Fruit fly (Drosophila melanogaster) whole organism, embryonic: ENCODE data around the gene mus201.

Source experiments
- CG14014 ChIP-seq: fragments of 200-800 bp; sonication (Bioruptor generic); IDR thresholded peaks from 2 replicates; pipeline ENCODE4 v1.3.6; 2022; ENCODE audit warnings: missing biosample characterization, missing genetic modification characterization
- CG5245 ChIP-seq: fragments of 200-800 bp; sonication (Bioruptor generic); optimal IDR thresholded peaks from 3 replicates; lab custom pipeline; 2016; ENCODE audit warnings: missing biosample characterization, missing genetic modification characterization
- corto ChIP-seq: fragments of 200-800 bp; sonication (Bioruptor generic); optimal IDR thresholded peaks from 2 replicates; lab custom pipeline; 2016; ENCODE audit warnings: missing biosample characterization, mild to moderate bottlenecking, missing genetic modification characterization, moderate library complexity

DNA sequence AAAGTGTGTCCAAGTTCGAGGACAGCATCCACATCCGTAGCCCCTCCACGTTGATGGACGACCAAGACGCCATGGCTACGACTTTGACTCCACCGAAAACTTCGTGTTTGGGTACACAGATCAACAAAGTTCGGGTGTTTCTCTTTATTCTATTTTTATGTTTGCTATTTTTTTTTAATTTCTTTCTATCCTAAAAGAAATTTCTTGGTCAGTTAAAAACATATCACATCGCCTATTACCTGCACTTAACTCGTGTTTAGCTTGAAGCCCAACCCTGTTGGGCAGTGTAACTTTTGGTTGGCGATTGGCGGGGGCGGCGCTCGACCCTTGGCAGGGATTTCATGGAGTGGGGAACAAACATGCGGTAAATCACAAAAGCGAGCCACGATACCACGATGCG is 35.5 kb downstream of the mus201 start:
- TF ChIP-seq CG14014 (GFP tag; lab: Robert Waterston, UW) (peak; percentile 47; the same call in 1 of the 2 replicates), corto (GFP tag; lab: Kevin White, UChicago) (no peak), CG5245 (GFP tag; lab: Kevin White, UChicago) (no peak)
